Fruit fly (Drosophila melanogaster): ENCODE measurements around the gene CG13667.

dm6 chr3L:8423156-8423555, 17.9 kb downstream of the CG13667 start:
- TF ChIP-seq CG8478 (optimal IDR thresholded peaks at IDR 0.05) (no peak), CTCF (optimal IDR thresholded peaks at IDR 0.05) (no peak)
